Fruit fly (Drosophila melanogaster) whole organism, embryonic: ENCODE measurements around the gene IntS4.

Experiments used
- Aef1 ChIP-seq: fragments of 200-800 bp; sonication (Bioruptor generic); IDR thresholded peaks from 3 replicates; pipeline ENCODE4 v1.3.6; 2022; ENCODE audit warnings: missing biosample characterization, missing genetic modification characterization
- B-H2 ChIP-seq: fragments of 200-800 bp; sonication (Bioruptor generic); optimal IDR thresholded peaks from 2 replicates; lab custom pipeline; 2018; ENCODE audit warnings: missing biosample characterization, mild to moderate bottlenecking, missing genetic modification characterization
- Bdp1 ChIP-seq: fragments of 200-800 bp; sonication (Bioruptor generic); optimal IDR thresholded peaks from 3 replicates; lab custom pipeline; 2016; ENCODE audit warnings: missing biosample characterization, missing genetic modification characterization
- Blimp-1 ChIP-seq: fragments of 200-800 bp; sonication (Bioruptor generic); optimal IDR thresholded peaks from 3 replicates; lab custom pipeline; 2018; ENCODE audit warnings: missing biosample characterization, missing genetic modification characterization, mild to moderate bottlenecking, moderate library complexity, missing genetic modification reagents
- CG10267 ChIP-seq: fragments of 200-800 bp; sonication (Bioruptor generic); optimal IDR thresholded peaks from 2 replicates; lab custom pipeline; 2018; ENCODE audit warnings: missing biosample characterization, mild to moderate bottlenecking, missing genetic modification characterization, moderate library complexity
- CG11093 ChIP-seq: fragments of 200-800 bp; sonication (Bioruptor generic); IDR thresholded peaks from 3 replicates; pipeline ENCODE4 v1.3.6; 2022; ENCODE audit warnings: missing biosample characterization, missing genetic modification characterization
- CG11560 ChIP-seq: fragments of 200-800 bp; sonication (Bioruptor generic); IDR thresholded peaks from 3 replicates; pipeline ENCODE4 v1.3.6; 2022; ENCODE audit warnings: missing biosample characterization, missing genetic modification characterization
- CG11723 ChIP-seq: fragments of 200-800 bp; sonication (Bioruptor generic); optimal IDR thresholded peaks from 2 replicates; lab custom pipeline; 2017; ENCODE audit warnings: missing biosample characterization, mild to moderate bottlenecking, missing genetic modification characterization
- CG12299 ChIP-seq: fragments of 200-800 bp; sonication (Bioruptor generic); optimal IDR thresholded peaks from 2 replicates; lab custom pipeline; 2018; ENCODE audit warnings: missing biosample characterization, mild to moderate bottlenecking, missing genetic modification characterization
- CG1233 ChIP-seq: fragments of 200-800 bp; sonication (Bioruptor generic); optimal IDR thresholded peaks from 4 replicates; lab custom pipeline; 2018; ENCODE audit warnings: missing biosample characterization, mild to moderate bottlenecking, missing genetic modification characterization
- CG12942 ChIP-seq: fragments of 200-800 bp; sonication (Bioruptor generic); optimal IDR thresholded peaks from 3 replicates; lab custom pipeline; 2016; ENCODE audit warnings: missing biosample characterization, missing genetic modification characterization
- CG15269 ChIP-seq: fragments of 200-800 bp; sonication (Bioruptor generic); optimal IDR thresholded peaks from 2 replicates; lab custom pipeline; 2018; ENCODE audit warnings: missing biosample characterization, mild to moderate bottlenecking, missing genetic modification characterization, moderate library complexity
- CG17328 ChIP-seq: fragments of 200-800 bp; sonication (Bioruptor generic); IDR thresholded peaks from 2 replicates; pipeline ENCODE4 v1.3.6; 2022; ENCODE audit warnings: missing biosample characterization, missing genetic modification characterization
- CG18599 ChIP-seq: fragments of 200-800 bp; sonication (Bioruptor generic); optimal IDR thresholded peaks from 3 replicates; lab custom pipeline; 2017; ENCODE audit warnings: missing biosample characterization, missing genetic modification characterization, mild to moderate bottlenecking, moderate library complexity, missing genetic modification reagents
- CG31365 ChIP-seq: fragments of 200-800 bp; sonication (Bioruptor generic); optimal IDR thresholded peaks from 2 replicates; lab custom pipeline; 2018; ENCODE audit warnings: missing biosample characterization, mild to moderate bottlenecking, missing genetic modification characterization
- CG32772 ChIP-seq: fragments of 200-800 bp; sonication (Bioruptor generic); IDR thresholded peaks from 2 replicates; pipeline ENCODE4 v1.3.6; 2022; ENCODE audit warnings: missing biosample characterization, missing genetic modification characterization
- CG34224 ChIP-seq: fragments of 200-800 bp; sonication (Bioruptor generic); IDR thresholded peaks from 3 replicates; pipeline ENCODE4 v1.3.6; 2022; ENCODE audit warnings: missing biosample characterization, missing genetic modification characterization; ENCODE audit not compliant: partially characterized antibody
- CG3847 ChIP-seq: fragments of 200-800 bp; sonication (Bioruptor generic); IDR thresholded peaks from 2 replicates; pipeline ENCODE4 v1.3.6; 2022; ENCODE audit warnings: missing biosample characterization, missing genetic modification characterization
- CG3995 ChIP-seq: fragments of 200-800 bp; sonication (Bioruptor generic); optimal IDR thresholded peaks from 3 replicates; lab custom pipeline; 2016; ENCODE audit warnings: missing biosample characterization, missing genetic modification characterization
- CG4282 ChIP-seq: fragments of 200-800 bp; sonication (Bioruptor generic); optimal IDR thresholded peaks from 2 replicates; lab custom pipeline; 2016; ENCODE audit warnings: missing biosample characterization, missing genetic modification characterization
- CG4424 ChIP-seq: fragments of 200-800 bp; sonication (Bioruptor generic); optimal IDR thresholded peaks from 3 replicates; lab custom pipeline; 2016; ENCODE audit warnings: missing biosample characterization, missing genetic modification characterization
- CG9609 ChIP-seq: fragments of 200-800 bp; sonication (Bioruptor generic); optimal IDR thresholded peaks from 3 replicates; lab custom pipeline; 2016; ENCODE audit warnings: missing biosample characterization, missing genetic modification characterization
- CG9727 ChIP-seq: fragments of 200-800 bp; sonication (Bioruptor generic); optimal IDR thresholded peaks from 3 replicates; lab custom pipeline; 2017; ENCODE audit warnings: missing biosample characterization, mild to moderate bottlenecking, missing genetic modification characterization
- D ChIP-seq, 2 experiments: fragments of 200-800 bp in 1 of 2; fragments of >200 bp in 1 of 2; sonication (Bioruptor generic) in 1 of 2; optimal IDR thresholded peaks; 2 replicates in 1 of 2; 3 replicates in 1 of 2; lab custom pipeline; 2017; ENCODE audit warnings: mild to moderate bottlenecking in 1 of 2, missing biosample characterization in 1 of 2, missing genetic modification characterization in 1 of 2, missing genetic modification reagents in 1 of 2
- Drgx ChIP-seq: fragments of 200-800 bp; sonication (Bioruptor generic); IDR thresholded peaks from 2 replicates; pipeline ENCODE4 v1.3.6; 2022; ENCODE audit warnings: missing biosample characterization, missing genetic modification characterization
- Ets65A ChIP-seq: fragments of 200-800 bp; sonication (Bioruptor generic); peaks from one replicate; lab custom pipeline; 2016; ENCODE audit warnings: missing biosample characterization, missing genetic modification characterization
- H15 ChIP-seq: fragments of 200-800 bp; sonication (Bioruptor generic); IDR thresholded peaks from 3 replicates; pipeline ENCODE4 v1.3.6; 2022; ENCODE audit warnings: missing biosample characterization, missing genetic modification characterization
- HLH54F ChIP-seq: fragments of 200-800 bp; sonication (Bioruptor generic); optimal IDR thresholded peaks from 3 replicates; lab custom pipeline; 2016; ENCODE audit warnings: missing biosample characterization, missing genetic modification characterization
- Hr39 ChIP-seq: fragments of >200 bp; optimal IDR thresholded peaks from 2 replicates; lab custom pipeline; 2017
- NK7.1 ChIP-seq: fragments of 200-800 bp; sonication (Bioruptor generic); optimal IDR thresholded peaks from 3 replicates; lab custom pipeline; 2016; ENCODE audit warnings: missing biosample characterization, missing genetic modification characterization
- Sox102F ChIP-seq: fragments of 200-800 bp; sonication (Bioruptor generic); optimal IDR thresholded peaks from 2 replicates; lab custom pipeline; 2018; ENCODE audit warnings: missing biosample characterization, mild to moderate bottlenecking, missing genetic modification characterization, moderate library complexity
- Sry-β ChIP-seq: fragments of 200-800 bp; sonication (Bioruptor generic); optimal IDR thresholded peaks from 2 replicates; lab custom pipeline; 2018; ENCODE audit warnings: missing biosample characterization, mild to moderate bottlenecking, missing genetic modification characterization, moderate library complexity
- Vsx1 ChIP-seq: fragments of 200-800 bp; sonication (Bioruptor generic); optimal IDR thresholded peaks from 2 replicates; lab custom pipeline; 2017; ENCODE audit warnings: missing biosample characterization, mild to moderate bottlenecking, missing genetic modification characterization, missing genetic modification reagents
- Xbp1 ChIP-seq: fragments of 200-800 bp; sonication (Bioruptor generic); optimal IDR thresholded peaks from 3 replicates; lab custom pipeline; 2016; ENCODE audit warnings: missing biosample characterization, mild to moderate bottlenecking, missing genetic modification characterization
- chn ChIP-seq: fragments of 200-800 bp; sonication (Bioruptor generic); optimal IDR thresholded peaks from 2 replicates; lab custom pipeline; 2016; ENCODE audit warnings: missing biosample characterization, missing genetic modification characterization
- ewg ChIP-seq: fragments of 200-800 bp; sonication (Bioruptor generic); optimal IDR thresholded peaks from 3 replicates; lab custom pipeline; 2017; ENCODE audit warnings: mild to moderate bottlenecking, missing biosample characterization, missing genetic modification reagents, missing genetic modification characterization
- exex ChIP-seq: fragments of 200-800 bp; sonication (Bioruptor generic); optimal IDR thresholded peaks from 4 replicates; lab custom pipeline; 2018; ENCODE audit warnings: missing biosample characterization, mild to moderate bottlenecking, missing genetic modification characterization, moderate library complexity
- ftz-f1 ChIP-seq: fragments of 200-800 bp; sonication (Bioruptor generic); optimal IDR thresholded peaks from 2 replicates; lab custom pipeline; 2016; ENCODE audit warnings: missing biosample characterization, missing genetic modification characterization
- fu2 ChIP-seq: fragments of 200-800 bp; sonication (Bioruptor generic); optimal IDR thresholded peaks from 2 replicates; lab custom pipeline; 2016; ENCODE audit warnings: missing biosample characterization, missing genetic modification characterization
- gsb ChIP-seq: fragments of 200-800 bp; sonication (Bioruptor generic); IDR thresholded peaks from 2 replicates; pipeline ENCODE4 v1.3.6; 2022; ENCODE audit warnings: missing biosample characterization, missing genetic modification characterization
- inv ChIP-seq: fragments of 200-800 bp; sonication (Bioruptor generic); IDR thresholded peaks from 2 replicates; pipeline ENCODE4 v1.3.6; 2022; ENCODE audit warnings: missing biosample characterization, missing genetic modification characterization; ENCODE audit not compliant: partially characterized antibody
- ken ChIP-seq: fragments of 200-800 bp; sonication (Bioruptor generic); IDR thresholded peaks from 3 replicates; pipeline ENCODE4 v1.3.6; 2022; ENCODE audit warnings: missing biosample characterization, missing genetic modification characterization
- pnt ChIP-seq: fragments of 200-800 bp; sonication (Bioruptor generic); optimal IDR thresholded peaks from 3 replicates; lab custom pipeline; 2016; ENCODE audit warnings: missing biosample characterization, missing genetic modification characterization
- prd ChIP-seq, 3 experiments: fragments of >200 bp in 2 of 3; fragments of 200-800 bp in 1 of 3; sonication (Bioruptor generic) in 1 of 3; optimal IDR thresholded peaks in 2 of 3; IDR thresholded peaks in 1 of 3; 2 replicates in 2 of 3; 3 replicates in 1 of 3; pipeline versions ENCODE4 v1.3.6 to Lab custom; 2017 to 2022; ENCODE audit warnings: missing biosample characterization in 1 of 3, missing genetic modification characterization in 1 of 3
- sc ChIP-seq, 3 experiments: fragments of >200 bp in 2 of 3; fragments of 200-800 bp in 1 of 3; sonication (Bioruptor generic) in 1 of 3; optimal IDR thresholded peaks; 2 replicates in 2 of 3; 3 replicates in 1 of 3; lab custom pipeline; 2017; ENCODE audit warnings: mild to moderate bottlenecking in 1 of 3, missing biosample characterization in 1 of 3, missing genetic modification characterization in 1 of 3, missing genetic modification reagents in 1 of 3
- sr ChIP-seq: fragments of 200-800 bp; sonication (Bioruptor generic); IDR thresholded peaks from 3 replicates; pipeline ENCODE4 v1.3.6; 2022; ENCODE audit warnings: missing biosample characterization, missing genetic modification characterization
- tio ChIP-seq: fragments of 200-800 bp; sonication (Bioruptor generic); optimal IDR thresholded peaks from 2 replicates; lab custom pipeline; 2017; ENCODE audit warnings: missing biosample characterization, missing genetic modification characterization, inconsistent platforms
- trem ChIP-seq: fragments of 200-800 bp; optimal IDR thresholded peaks from 3 replicates; lab custom pipeline; 2019; ENCODE audit warnings: missing biosample characterization, mild to moderate bottlenecking, missing genetic modification characterization, moderate library complexity
- ttk ChIP-seq: fragments of 200-800 bp; sonication (Bioruptor generic); IDR thresholded peaks from 2 replicates; pipeline ENCODE4 v2.1.2; 2022; ENCODE audit warnings: missing biosample characterization, missing genetic modification characterization
- tx ChIP-seq: fragments of 200-800 bp; sonication (Bioruptor generic); optimal IDR thresholded peaks from 2 replicates; lab custom pipeline; 2016; ENCODE audit warnings: missing biosample characterization, missing genetic modification characterization
- yki ChIP-seq: fragments of >200 bp; optimal IDR thresholded peaks from 3 replicates; lab custom pipeline; 2018

IntS4 gene

DNA sequence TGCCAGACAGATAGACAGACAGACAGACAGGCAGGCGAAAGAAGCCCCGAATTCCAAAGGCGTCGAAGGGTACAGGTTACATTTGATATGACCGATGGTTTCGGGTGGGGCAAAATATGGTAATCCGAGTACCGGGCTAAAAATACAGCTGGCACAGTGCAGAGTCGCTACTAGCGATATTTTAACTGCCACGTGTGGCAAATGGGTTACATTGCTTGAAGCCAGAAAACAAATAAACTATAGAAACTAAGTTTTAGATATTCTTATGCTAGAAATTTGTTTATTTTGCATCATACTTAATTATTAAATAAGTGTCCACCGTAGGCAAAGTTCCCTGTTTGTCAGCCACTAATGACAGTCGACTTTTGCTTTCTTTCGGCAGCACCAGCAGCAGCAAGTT lies 24.6 kb upstream of the IntS4 start (continued):
- TF ChIP-seq ewg = no peak
- no peak for TF ChIP-seq Vsx1 (GFP tag; lab: Kevin White, UChicago)
- no peak for TF ChIP-seq CG10267 (tag; lab: Kevin White, UChicago)
- TF ChIP-seq Sry-β (GFP tag; lab: Kevin White, UChicago) = no peak
- TF ChIP-seq Xbp1 (GFP tag; lab: Kevin White, UChicago) = no peak
- TF ChIP-seq CG11093 (GFP tag; lab: Robert Waterston, UW) = no peak
- no peak for TF ChIP-seq CG3995
- no peak for TF ChIP-seq CG9609
- peak; percentile 9 for TF ChIP-seq HLH54F
- no peak for TF ChIP-seq CG4282 (GFP tag; lab: Kevin White, UChicago)
- TF ChIP-seq Blimp-1 (GFP tag; lab: Kevin White, UChicago) = peak; percentile 33
- TF ChIP-seq chn = no peak
- peak; percentile 32 for TF ChIP-seq CG15269
- TF ChIP-seq sc (optimal IDR thresholded peaks at IDR 0.05; lab: Kevin White, UChicago) = no peak
- no peak for TF ChIP-seq sc (GFP tag; optimal IDR thresholded peaks at IDR 0.05; lab: Kevin White, UChicago)
- TF ChIP-seq ttk (GFP tag; lab: Robert Waterston, UW) = no peak
- no peak for TF ChIP-seq sr (GFP tag; lab: Robert Waterston, UW)
- no peak for TF ChIP-seq trem (tag; lab: Kevin White, UChicago)
- TF ChIP-seq CG3847 (GFP tag; lab: Robert Waterston, UW) = no peak
- 0 out of 2 replicates have a peak, but pooled peaks have one; percentile 37 for TF ChIP-seq gsb
- no peak for TF ChIP-seq yki (lab: Kevin White, UChicago)
- no peak for TF ChIP-seq CG32772
- no peak for TF ChIP-seq exex (tag; lab: Kevin White, UChicago)
- no peak for TF ChIP-seq Drgx (GFP tag; lab: Robert Waterston, UW)
- TF ChIP-seq CG34224 (GFP tag; lab: Robert Waterston, UW) = no peak
- no peak for TF ChIP-seq B-H2
- TF ChIP-seq CG11560 (tag; lab: Robert Waterston, UW) = no peak
- TF ChIP-seq inv (GFP tag; lab: Robert Waterston, UW) = no peak
- no peak for TF ChIP-seq CG11723 (GFP tag; lab: Kevin White, UChicago)
- no peak for TF ChIP-seq tio (GFP tag; lab: Kevin White, UChicago)
- TF ChIP-seq Ets65A (GFP tag; lab: Kevin White, UChicago) = peak; percentile 42
- no peak for TF ChIP-seq Aef1 (GFP tag; lab: Robert Waterston, UW)
- no peak for TF ChIP-seq ken (GFP tag; lab: Robert Waterston, UW)
- no peak for TF ChIP-seq CG4424 (GFP tag; lab: Kevin White, UChicago)
- TF ChIP-seq fu2 = no peak
- no peak for TF ChIP-seq H15 (GFP tag; lab: Robert Waterston, UW)
- TF ChIP-seq tx = no peak
- no peak for TF ChIP-seq Sox102F
- no peak for TF ChIP-seq Bdp1
- TF ChIP-seq CG9727 (GFP tag; lab: Kevin White, UChicago) = peak; percentile 13
- no peak for TF ChIP-seq CG12942 (GFP tag; lab: Kevin White, UChicago)
- peak; percentile 44 for TF ChIP-seq CG18599 (GFP tag; lab: Kevin White, UChicago)
- no peak for TF ChIP-seq CG31365
- no peak for TF ChIP-seq CG17328 (GFP tag; lab: Robert Waterston, UW)
- no peak for TF ChIP-seq CG1233 (GFP tag; lab: Kevin White, UChicago)
- TF ChIP-seq pnt = no peak
- no peak for TF ChIP-seq NK7.1 (GFP tag; lab: Kevin White, UChicago)
- TF ChIP-seq prd (optimal IDR thresholded peaks at IDR 0.05; lab: Kevin White, UChicago) = no peak
- TF ChIP-seq prd (GFP tag; IDR thresholded peaks at IDR 0.05; lab: Robert Waterston, UW) = peak; percentile 28; the same call in 1 of the 3 replicates
- TF ChIP-seq CG12299 (tag; lab: Kevin White, UChicago) = no peak
- no peak for TF ChIP-seq Hr39 (lab: Kevin White, UChicago)
- no peak for TF ChIP-seq D (optimal IDR thresholded peaks at IDR 0.05; lab: Kevin White, UChicago)
- TF ChIP-seq D (GFP tag; optimal IDR thresholded peaks at IDR 0.05; lab: Kevin White, UChicago) = no peak
- TF ChIP-seq ftz-f1 (GFP tag; lab: Kevin White, UChicago) = no peak
